Fruit fly (Drosophila melanogaster) whole organism, wandering third instar larva: Measurements from ENCODE around the gene Jhbp11.

ENCODE experiments used
- Abd-B ChIP-seq: fragments of >200 bp; optimal IDR thresholded peaks from 2 replicates; lab custom pipeline; 2017; ENCODE audit warnings: missing biosample characterization, missing genetic modification characterization
- CG32264 ChIP-seq: fragments of 200-800 bp; sonication (Bioruptor generic); optimal IDR thresholded peaks from 2 replicates; lab custom pipeline; 2016; ENCODE audit warnings: missing biosample characterization, missing genetic modification characterization
- CG9705 ChIP-seq: fragments of 200-800 bp; sonication (Bioruptor generic); optimal IDR thresholded peaks from 2 replicates; lab custom pipeline; 2018; ENCODE audit warnings: missing biosample characterization, mild to moderate bottlenecking, missing genetic modification characterization
- CrebA ChIP-seq: fragments of 200-800 bp; sonication (Bioruptor generic); optimal IDR thresholded peaks from 2 replicates; lab custom pipeline; 2016; ENCODE audit warnings: missing biosample characterization, mild to moderate bottlenecking, missing genetic modification characterization, borderline replicate concordance
- Dfd ChIP-seq: fragments of >200 bp; optimal IDR thresholded peaks from 2 replicates; lab custom pipeline; 2017; ENCODE audit warnings: missing biosample characterization, missing genetic modification characterization
- Dif ChIP-seq: fragments of 200-275, 200-300 bp; sonication (Bioruptor generic); optimal IDR thresholded peaks from 2 replicates; lab custom pipeline; 2018; ENCODE audit warnings: missing biosample characterization, missing genetic modification characterization; ENCODE audit not compliant: partially characterized antibody
- GATAd ChIP-seq: sonication (Bioruptor generic); optimal IDR thresholded peaks from 2 replicates; lab custom pipeline; 2016; ENCODE audit warnings: missing biosample characterization, missing genetic modification characterization
- HLH106 ChIP-seq: fragments of 200-800 bp; optimal IDR thresholded peaks from 3 replicates; lab custom pipeline; 2019; ENCODE audit warnings: missing biosample characterization, mild to moderate bottlenecking, missing genetic modification characterization, moderate library complexity
- Hnf4 ChIP-seq: fragments of 200-800 bp; sonication (Bioruptor generic); optimal IDR thresholded peaks from 2 replicates; lab custom pipeline; 2016; ENCODE audit warnings: missing biosample characterization, mild to moderate bottlenecking, missing genetic modification characterization
- Hr78 ChIP-seq: fragments of >200 bp; optimal IDR thresholded peaks from 2 replicates; lab custom pipeline; 2017; ENCODE audit warnings: missing biosample characterization, missing genetic modification characterization
- Hr83 ChIP-seq: fragments of 200-300 bp; sonication (Bioruptor generic); optimal IDR thresholded peaks from 2 replicates; lab custom pipeline; 2016; ENCODE audit warnings: missing biosample characterization, mild to moderate bottlenecking, missing genetic modification characterization, moderate library complexity; ENCODE audit not compliant: poor library complexity, severe bottlenecking
- Jra ChIP-seq: sonication (Bioruptor generic); optimal IDR thresholded peaks from 2 replicates; lab custom pipeline; 2016; ENCODE audit warnings: missing biosample characterization, missing genetic modification characterization
- Mio ChIP-seq: sonication (Bioruptor generic); optimal IDR thresholded peaks from 2 replicates; lab custom pipeline; 2016; ENCODE audit warnings: missing biosample characterization, missing genetic modification characterization
- Myc ChIP-seq: fragments of >200 bp; optimal IDR thresholded peaks from 2 replicates; lab custom pipeline; 2017
- N ChIP-seq: fragments of >200 bp; optimal IDR thresholded peaks from 2 replicates; lab custom pipeline; 2018; ENCODE audit warnings: missing biosample characterization, missing external identifiers, missing genetic modification characterization
- OdsH ChIP-seq: fragments of 200-800 bp; sonication (Bioruptor generic); optimal IDR thresholded peaks from 2 replicates; lab custom pipeline; 2016; ENCODE audit warnings: missing biosample characterization, mild to moderate bottlenecking, missing genetic modification characterization
- Rel ChIP-seq, 2 experiments: fragments of 200-800 bp; sonication (Bioruptor generic) in 1 of 2; optimal IDR thresholded peaks; 2 replicates in 1 of 2; 3 replicates in 1 of 2; lab custom pipeline; 2016 to 2019; ENCODE audit warnings: mild to moderate bottlenecking in 2 of 2, missing biosample characterization in 2 of 2, missing genetic modification characterization in 2 of 2, moderate library complexity in 1 of 2
- Sp1 ChIP-seq: fragments of 200-800 bp; sonication (Bioruptor generic); optimal IDR thresholded peaks from 3 replicates; lab custom pipeline; 2019; ENCODE audit warnings: missing biosample characterization, mild to moderate bottlenecking, missing genetic modification characterization, moderate library complexity
- Vsx2 ChIP-seq: fragments of 200-300, 225-300 bp; sonication (Bioruptor generic); optimal IDR thresholded peaks from 2 replicates; lab custom pipeline; 2018; ENCODE audit warnings: missing biosample characterization, missing genetic modification characterization; ENCODE audit not compliant: partially characterized antibody
- br ChIP-seq: fragments of 200-800 bp; sonication (Bioruptor generic); optimal IDR thresholded peaks from 2 replicates; lab custom pipeline; 2016; ENCODE audit warnings: missing biosample characterization, missing genetic modification characterization
- brk ChIP-seq: fragments of 200-800 bp; sonication (Bioruptor generic); optimal IDR thresholded peaks from 2 replicates; lab custom pipeline; 2016; ENCODE audit warnings: missing biosample characterization, mild to moderate bottlenecking, missing genetic modification characterization
- dl ChIP-seq, 2 experiments: fragments of 175-275, 200-275 bp in 1 of 2; fragments of 200-275 bp in 1 of 2; sonication (Bioruptor generic); optimal IDR thresholded peaks; lab custom pipeline; 2018; ENCODE audit warnings: mild to moderate bottlenecking in 2 of 2, missing biosample characterization in 2 of 2, missing genetic modification characterization in 2 of 2, moderate library complexity in 2 of 2; ENCODE audit not compliant: partially characterized antibody in 2 of 2, insufficient read depth in 1 of 2
- dmrt93B ChIP-seq: fragments of 200-800 bp; sonication (Bioruptor generic); optimal IDR thresholded peaks from 2 replicates; lab custom pipeline; 2018; ENCODE audit warnings: missing biosample characterization, mild to moderate bottlenecking, missing genetic modification characterization
- dsf ChIP-seq: sonication (Bioruptor generic); optimal IDR thresholded peaks from 2 replicates; lab custom pipeline; 2016; ENCODE audit warnings: missing biosample characterization, missing genetic modification characterization, borderline replicate concordance
- ey ChIP-seq: fragments of 200-800 bp; sonication (Bioruptor generic); optimal IDR thresholded peaks from 2 replicates; lab custom pipeline; 2016; ENCODE audit warnings: missing biosample characterization, missing genetic modification characterization
- foxo ChIP-seq, 2 experiments: fragments of 200-800 bp; sonication (Bioruptor generic); optimal IDR thresholded peaks; 2 replicates in 1 of 2; 3 replicates in 1 of 2; lab custom pipeline; 2016 to 2017; ENCODE audit warnings: missing biosample characterization in 2 of 2, missing genetic modification characterization in 2 of 2
- fru ChIP-seq: fragments of 200-800 bp; sonication (Bioruptor generic); optimal IDR thresholded peaks from 3 replicates; lab custom pipeline; 2016; ENCODE audit warnings: missing biosample characterization, mild to moderate bottlenecking, missing genetic modification characterization
- h ChIP-seq: fragments of 200-800 bp; sonication (Bioruptor generic); optimal IDR thresholded peaks from 3 replicates; lab custom pipeline; 2016; ENCODE audit warnings: missing biosample characterization, mild to moderate bottlenecking, missing genetic modification characterization
- jim ChIP-seq: fragments of 175-275, 200-325 bp; sonication (Bioruptor generic); optimal IDR thresholded peaks from 2 replicates; lab custom pipeline; 2016; ENCODE audit warnings: missing biosample characterization, mild to moderate bottlenecking, missing genetic modification characterization
- lola ChIP-seq: fragments of >200 bp; optimal IDR thresholded peaks from 2 replicates; lab custom pipeline; 2017; ENCODE audit warnings: missing biosample characterization, missing genetic modification characterization
- pan ChIP-seq: fragments of >200 bp; optimal IDR thresholded peaks from 2 replicates; lab custom pipeline; 2017
- psq ChIP-seq: fragments of 200-800 bp; sonication (Bioruptor generic); optimal IDR thresholded peaks from 3 replicates; lab custom pipeline; 2017; ENCODE audit warnings: missing biosample characterization, mild to moderate bottlenecking, missing genetic modification characterization, moderate library complexity
- rgr ChIP-seq: fragments of 200-800 bp; sonication (Bioruptor generic); optimal IDR thresholded peaks from 3 replicates; lab custom pipeline; 2016; ENCODE audit warnings: missing biosample characterization, mild to moderate bottlenecking, missing genetic modification characterization
- sage ChIP-seq: fragments of 200-800 bp; sonication (Bioruptor generic); optimal IDR thresholded peaks from 2 replicates; lab custom pipeline; 2016; ENCODE audit warnings: missing biosample characterization, mild to moderate bottlenecking, missing genetic modification characterization
- sv ChIP-seq: fragments of 200-800 bp; sonication (Bioruptor generic); optimal IDR thresholded peaks from 3 replicates; lab custom pipeline; 2016; ENCODE audit warnings: missing biosample characterization, missing genetic modification characterization
- tai ChIP-seq: sonication (Bioruptor generic); optimal IDR thresholded peaks from 2 replicates; lab custom pipeline; 2016; ENCODE audit warnings: missing biosample characterization, missing genetic modification characterization
- usp ChIP-seq: fragments of >200 bp; optimal IDR thresholded peaks from 2 replicates; lab custom pipeline; 2017; ENCODE audit warnings: missing biosample characterization, missing genetic modification characterization
- woc ChIP-seq: sonication (Bioruptor generic); optimal IDR thresholded peaks from 2 replicates; lab custom pipeline; 2016; ENCODE audit warnings: missing biosample characterization, mild to moderate bottlenecking, missing genetic modification characterization

Gene Jhbp11

dm6 chr3R:27130551-27131161, 29.6 kb downstream of the Jhbp11 start:
- TF ChIP-seq Rel (GFP tag; optimal IDR thresholded peaks at IDR 0.05; lab: Kevin White, UChicago) (no peak), Rel (tag; optimal IDR thresholded peaks at IDR 0.05; lab: Kevin White, UChicago) (peak; percentile 94), Dif (GFP tag; lab: Kevin White, UChicago) (peak; percentile 35), Hnf4 (no peak)

DNA sequence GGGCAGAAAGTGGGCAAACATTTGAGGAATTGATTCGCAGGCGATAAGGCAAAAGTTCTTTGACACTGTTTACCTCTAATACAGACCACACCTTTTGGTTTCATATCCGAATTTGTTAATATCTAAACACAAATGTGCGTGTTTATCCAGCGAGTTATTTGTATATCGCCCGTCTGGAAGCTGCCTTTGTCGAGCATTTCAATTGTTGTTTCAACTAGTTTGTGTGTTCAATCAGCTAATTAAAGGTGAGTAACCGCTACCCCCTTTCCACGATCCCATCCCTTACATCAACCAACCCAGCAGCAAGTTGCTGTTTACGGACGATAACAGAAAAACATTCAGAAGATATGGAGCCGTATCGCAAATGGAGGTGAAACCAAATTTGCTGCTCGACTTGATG, 30.4 kb downstream of the Jhbp11 start:
- no peak for TF ChIP-seq pan
- no peak for TF ChIP-seq Rel (GFP tag; optimal IDR thresholded peaks at IDR 0.05; lab: Kevin White, UChicago)
- TF ChIP-seq Rel (tag; optimal IDR thresholded peaks at IDR 0.05; lab: Kevin White, UChicago), result peak; percentile 60
- TF ChIP-seq sage (GFP tag; lab: Kevin White, UChicago), result peak; percentile 58
- TF ChIP-seq Abd-B (GFP tag; lab: Kevin White, UChicago), result no peak
- TF ChIP-seq usp (GFP tag; lab: Kevin White, UChicago), result no peak
- peak; percentile 44 for TF ChIP-seq ey
- TF ChIP-seq woc, result no peak
- no peak for TF ChIP-seq Myc (lab: Kevin White, UChicago)
- TF ChIP-seq Hr78 (GFP tag; lab: Kevin White, UChicago), result no peak
- no peak for TF ChIP-seq dl (GFP tag; optimal IDR thresholded peaks at IDR 0.05; lab: Kevin White, UChicago; ENCODE audit: insufficient read depth in 1 of 2, partially characterized antibody in 2 of 2)
- TF ChIP-seq sv, result no peak
- peak; percentile 93 for TF ChIP-seq h (GFP tag; lab: Kevin White, UChicago)
- TF ChIP-seq N (GFP tag; lab: Kevin White, UChicago), result no peak
- peak; percentile 89 for TF ChIP-seq Jra
- TF ChIP-seq foxo (GFP tag; optimal IDR thresholded peaks at IDR 0.05; lab: Kevin White, UChicago), result peak in 1 of 2 experiments; percentile 71
- peak; percentile 77 for TF ChIP-seq brk (GFP tag; lab: Kevin White, UChicago)
- peak; percentile 53 for TF ChIP-seq CG9705
- TF ChIP-seq rgr (GFP tag; lab: Kevin White, UChicago), result peak; percentile 89
- peak; percentile 93 for TF ChIP-seq GATAd (GFP tag; lab: Kevin White, UChicago)
- peak; percentile 40 for TF ChIP-seq dsf (GFP tag; lab: Kevin White, UChicago)
- TF ChIP-seq fru (GFP tag; lab: Kevin White, UChicago), result peak; percentile 70
- TF ChIP-seq Hnf4, result peak; percentile 87
- TF ChIP-seq Hr83 (GFP tag; lab: Kevin White, UChicago), result peak; percentile 97
- no peak for TF ChIP-seq CG32264 (GFP tag; lab: Kevin White, UChicago)
- TF ChIP-seq HLH106 (tag; lab: Kevin White, UChicago), result peak; percentile 49
- peak; percentile 9 for TF ChIP-seq dmrt93B (GFP tag; lab: Kevin White, UChicago)
- TF ChIP-seq Vsx2 (GFP tag; lab: Kevin White, UChicago), result peak; percentile 91
- no peak for TF ChIP-seq Dfd (GFP tag; lab: Kevin White, UChicago)
- peak; percentile 56 for TF ChIP-seq psq (GFP tag; lab: Kevin White, UChicago)
- TF ChIP-seq Mio, result no peak
- peak; percentile 83 for TF ChIP-seq br (GFP tag; lab: Kevin White, UChicago)
- peak; percentile 81 for TF ChIP-seq tai (GFP tag; lab: Kevin White, UChicago)
- no peak for TF ChIP-seq lola
- peak; percentile 68 for TF ChIP-seq Sp1 (GFP tag; lab: Kevin White, UChicago)
- TF ChIP-seq Dif (GFP tag; lab: Kevin White, UChicago), result no peak
- peak; percentile 88 for TF ChIP-seq OdsH
- TF ChIP-seq CrebA, result no peak
- TF ChIP-seq jim (GFP tag; lab: Kevin White, UChicago), result peak; percentile 44

dm6 chr3R:27133992-27134391, 33.0 kb downstream of the Jhbp11 start:
- TF ChIP-seq Myc (lab: Kevin White, UChicago), result no peak
- no peak for TF ChIP-seq pan
- TF ChIP-seq CrebA, result no peak
- no peak for TF ChIP-seq CG9705
- TF ChIP-seq Hr78 (GFP tag; lab: Kevin White, UChicago), result no peak
- TF ChIP-seq usp (GFP tag; lab: Kevin White, UChicago), result no peak
- no peak for TF ChIP-seq psq (GFP tag; lab: Kevin White, UChicago)
- no peak for TF ChIP-seq brk (GFP tag; lab: Kevin White, UChicago)
- no peak for TF ChIP-seq Sp1 (GFP tag; lab: Kevin White, UChicago)
- TF ChIP-seq Rel (GFP tag; optimal IDR thresholded peaks at IDR 0.05; lab: Kevin White, UChicago), result no peak
- no peak for TF ChIP-seq Rel (tag; optimal IDR thresholded peaks at IDR 0.05; lab: Kevin White, UChicago)
- no peak for TF ChIP-seq jim (GFP tag; lab: Kevin White, UChicago)
- TF ChIP-seq sv, result no peak
- TF ChIP-seq N (GFP tag; lab: Kevin White, UChicago), result no peak
- TF ChIP-seq Jra, result no peak
- TF ChIP-seq woc, result no peak
- TF ChIP-seq, all 38 proteins: peak for 0
